Worm (Caenorhabditis elegans) whole organism, young adult: ENCODE measurements around the gene R07B1.9.

Experiments
- C17E4.6 ChIP-seq: fragments of 200-800 bp; sonication (Bioruptor generic); IDR thresholded peaks from 2 replicates; pipeline ENCODE4 v1.3.6; 2022; ENCODE audit warnings: missing genetic modification reagents, missing genetic modification characterization, missing compliant biosample characterization
- D2030.7 ChIP-seq: fragments of 200-800 bp; sonication (Bioruptor generic); IDR thresholded peaks from 2 replicates; pipeline ENCODE4 v1.3.6; 2022; ENCODE audit warnings: missing genetic modification reagents, missing genetic modification characterization, missing compliant biosample characterization
- F55B11.4 ChIP-seq: sonication (generic microtip); optimal IDR thresholded peaks from 2 replicates; lab custom pipeline; 2016; ENCODE audit warnings: missing compliant biosample characterization, missing genetic modification characterization, borderline replicate concordance; ENCODE audit not compliant: insufficient read depth
- K12H6.12 ChIP-seq: fragments of 200-800 bp; sonication (Bioruptor generic); optimal IDR thresholded peaks from 2 replicates; lab custom pipeline; 2018; ENCODE audit warnings: mild to moderate bottlenecking, missing genetic modification characterization, missing compliant biosample characterization
- T07F8.4 ChIP-seq: sonication (generic microtip); optimal IDR thresholded peaks from 2 replicates; lab custom pipeline; 2016; ENCODE audit warnings: mild to moderate bottlenecking, missing genetic modification characterization, moderate library complexity, missing compliant biosample characterization
- Y67H2A.10 ChIP-seq: fragments of 200-800 bp; sonication (Bioruptor generic); conservative IDR thresholded peaks from 2 replicates; pipeline ENCODE4 v1.3.6; 2022; ENCODE audit warnings: missing genetic modification reagents, missing genetic modification characterization, missing compliant biosample characterization
- Y95B8A.8 ChIP-seq: fragments of 200-800 bp; sonication (Bioruptor generic); IDR thresholded peaks from 2 replicates; pipeline ENCODE4 v1.3.6; 2022; ENCODE audit warnings: missing genetic modification reagents, missing genetic modification characterization, missing compliant biosample characterization
- ZK185.1 ChIP-seq: sonication (generic microtip); optimal IDR thresholded peaks from 2 replicates; lab custom pipeline; 2016; ENCODE audit warnings: mild to moderate bottlenecking, missing genetic modification characterization, missing compliant biosample characterization; ENCODE audit not compliant: poor library complexity, severe bottlenecking
- ama-1 ChIP-seq, 3 experiments: fragments of 150-350 bp in 1 of 3; sonication (generic microtip) in 2 of 3; optimal IDR thresholded peaks; 2 replicates each; lab custom pipeline; 2014 to 2018; ENCODE audit warnings: missing biosample characterization in 2 of 3, missing genetic modification characterization in 2 of 3, missing genetic modification reagents in 2 of 3
- athp-1 ChIP-seq: sonication (generic microtip); optimal IDR thresholded peaks from 2 replicates; lab custom pipeline; 2017; ENCODE audit warnings: mild to moderate bottlenecking, missing genetic modification characterization, missing compliant biosample characterization
- attf-5 ChIP-seq: fragments of 200-800 bp; sonication (Bioruptor generic); optimal IDR thresholded peaks from 2 replicates; lab custom pipeline; 2018; ENCODE audit warnings: mild to moderate bottlenecking, missing genetic modification characterization, missing compliant biosample characterization
- attf-6 ChIP-seq: fragments of 200-800 bp; sonication (Bioruptor generic); IDR thresholded peaks from 2 replicates; pipeline ENCODE4 v1.3.6; 2022; ENCODE audit warnings: missing genetic modification reagents, missing genetic modification characterization, missing compliant biosample characterization
- dox-1 ChIP-seq: fragments of 200-800 bp; sonication (Bioruptor generic); IDR thresholded peaks from 2 replicates; pipeline ENCODE4 v1.3.6; 2022; ENCODE audit warnings: missing genetic modification reagents, missing genetic modification characterization, missing compliant biosample characterization
- dpl-1 ChIP-seq: fragments of 150-350 bp; optimal IDR thresholded peaks from 2 replicates; lab custom pipeline; 2014; ENCODE audit warnings: missing biosample characterization, missing genetic modification reagents, missing genetic modification characterization
- efl-1 ChIP-seq: fragments of 150-350 bp; optimal IDR thresholded peaks from 2 replicates; lab custom pipeline; 2014; ENCODE audit warnings: missing biosample characterization, missing genetic modification reagents, missing genetic modification characterization
- egl-18 ChIP-seq: fragments of 200-800 bp; sonication (Bioruptor generic); IDR thresholded peaks from 2 replicates; pipeline ENCODE4 v1.3.6; 2022; ENCODE audit warnings: missing genetic modification reagents, missing genetic modification characterization, missing compliant biosample characterization
- egrh-3 ChIP-seq: fragments of 200-800 bp; sonication (Bioruptor generic); IDR thresholded peaks from 2 replicates; pipeline ENCODE4 v1.3.6; 2022; ENCODE audit warnings: missing genetic modification reagents, missing genetic modification characterization, missing compliant biosample characterization
- ekl-4 ChIP-seq: fragments of 200-800 bp; sonication (Bioruptor generic); IDR thresholded peaks from 2 replicates; pipeline ENCODE4 v1.3.6; 2022; ENCODE audit warnings: missing genetic modification reagents, missing genetic modification characterization, missing compliant biosample characterization
- ets-4 ChIP-seq: fragments of 200-800 bp; sonication (Bioruptor generic); optimal IDR thresholded peaks from 2 replicates; lab custom pipeline; 2018; ENCODE audit warnings: mild to moderate bottlenecking, missing genetic modification characterization, missing compliant biosample characterization
- hlh-26 ChIP-seq: fragments of 200-800 bp; sonication (Bioruptor generic); conservative IDR thresholded peaks from 2 replicates; pipeline ENCODE4 v1.3.6; 2022; ENCODE audit warnings: missing genetic modification reagents, missing genetic modification characterization, missing compliant biosample characterization
- hmg-20 ChIP-seq: fragments of 200-800 bp; sonication (Bioruptor generic); IDR thresholded peaks from 2 replicates; pipeline ENCODE4 v1.3.6; 2022; ENCODE audit warnings: missing genetic modification reagents, missing genetic modification characterization, missing compliant biosample characterization
- let-526 ChIP-seq: fragments of 200-800 bp; sonication (Bioruptor generic); IDR thresholded peaks from 2 replicates; pipeline ENCODE4 v1.3.6; 2022; ENCODE audit warnings: missing genetic modification reagents, missing genetic modification characterization, missing compliant biosample characterization
- lin-54 ChIP-seq: fragments of 200-800 bp; sonication (Bioruptor generic); optimal IDR thresholded peaks from 2 replicates; lab custom pipeline; 2018; ENCODE audit warnings: mild to moderate bottlenecking, missing genetic modification characterization, missing compliant biosample characterization
- lsl-1 ChIP-seq: fragments of 200-800 bp; sonication (Bioruptor generic); optimal IDR thresholded peaks from 2 replicates; lab custom pipeline; 2018; ENCODE audit warnings: mild to moderate bottlenecking, missing genetic modification characterization, moderate library complexity, missing compliant biosample characterization
- mcd-1 ChIP-seq: fragments of 200-800 bp; sonication (Bioruptor generic); IDR thresholded peaks from 2 replicates; pipeline ENCODE4 v1.3.6; 2022; ENCODE audit warnings: missing genetic modification reagents, missing genetic modification characterization, missing compliant biosample characterization
- nfya-2 ChIP-seq: fragments of 200-800 bp; sonication (Bioruptor generic); IDR thresholded peaks from 2 replicates; pipeline ENCODE4 v1.3.6; 2022; ENCODE audit warnings: missing genetic modification reagents, missing genetic modification characterization, missing compliant biosample characterization
- nhr-120 ChIP-seq: fragments of 200-800 bp; sonication (Bioruptor generic); IDR thresholded peaks from 2 replicates; pipeline ENCODE4 v1.3.6; 2022; ENCODE audit warnings: missing genetic modification characterization, missing compliant biosample characterization
- nhr-179 ChIP-seq: sonication (generic microtip); optimal IDR thresholded peaks from 2 replicates; lab custom pipeline; 2016; ENCODE audit warnings: mild to moderate bottlenecking, missing genetic modification characterization, missing compliant biosample characterization
- nhr-80 ChIP-seq: sonication (generic microtip); optimal IDR thresholded peaks from 2 replicates; lab custom pipeline; 2016; ENCODE audit warnings: missing genetic modification characterization, missing compliant biosample characterization
- pbrm-1 ChIP-seq: fragments of 200-800 bp; sonication (Bioruptor generic); IDR thresholded peaks from 2 replicates; pipeline ENCODE4 v1.3.6; 2022; ENCODE audit warnings: missing genetic modification reagents, missing genetic modification characterization, missing compliant biosample characterization
- rcor-1 ChIP-seq: fragments of 200-800 bp; sonication (Bioruptor generic); IDR thresholded peaks from 2 replicates; pipeline ENCODE4 v1.3.6; 2022; ENCODE audit warnings: missing genetic modification reagents, missing genetic modification characterization, missing compliant biosample characterization
- tbp1 ChIP-seq: fragments of 200-800 bp; sonication (Bioruptor generic); optimal IDR thresholded peaks from 2 replicates; lab custom pipeline; 2018; ENCODE audit warnings: mild to moderate bottlenecking, missing genetic modification characterization, missing compliant biosample characterization
- tlf-1 ChIP-seq: fragments of 200-800 bp; sonication (Bioruptor generic); optimal IDR thresholded peaks from 2 replicates; lab custom pipeline; 2018; ENCODE audit warnings: mild to moderate bottlenecking, missing genetic modification characterization, missing compliant biosample characterization
- xnd-1 ChIP-seq: sonication (generic microtip); optimal IDR thresholded peaks from 2 replicates; lab custom pipeline; 2016; ENCODE audit warnings: missing genotype, missing genetic modification reagents, missing genetic modification characterization, missing compliant biosample characterization
- ztf-18 ChIP-seq: sonication (generic microtip); optimal IDR thresholded peaks from 2 replicates; lab custom pipeline; 2016; ENCODE audit warnings: missing genotype, mild to moderate bottlenecking, missing genetic modification characterization, missing compliant biosample characterization
- ztf-28 ChIP-seq: fragments of 200-800 bp; sonication (Bioruptor generic); IDR thresholded peaks from 2 replicates; pipeline ENCODE4 v1.3.6; 2022; ENCODE audit warnings: missing genetic modification reagents, missing genetic modification characterization, missing compliant biosample characterization
- ztf-3 ChIP-seq: fragments of 200-800 bp; sonication (Bioruptor generic); optimal IDR thresholded peaks from 2 replicates; lab custom pipeline; 2018; ENCODE audit warnings: mild to moderate bottlenecking, missing genetic modification characterization, missing compliant biosample characterization

Gene R07B1.9

ce11 chrX:9837989-9838541 is 39.2 kb upstream of the R07B1.9 start, which contains the start of gene ipla-2 (continued):
- no peak for TF ChIP-seq egrh-3 (GFP tag; lab: Robert Waterston, UW)
- no peak for TF ChIP-seq nhr-179 (tag; lab: Kevin White, UChicago)
- TF ChIP-seq pbrm-1 (GFP tag; lab: Robert Waterston, UW): no peak
- no peak for TF ChIP-seq ZK185.1
- TF ChIP-seq athp-1 (tag; lab: Kevin White, UChicago): no peak
- TF ChIP-seq ztf-3 (GFP tag; lab: Kevin White, UChicago): no peak
- TF ChIP-seq ekl-4 (GFP tag; lab: Robert Waterston, UW): no peak
- peak; percentile 48 for TF ChIP-seq K12H6.12 (tag; lab: Kevin White, UChicago)
- TF ChIP-seq rcor-1: no peak
- no peak for TF ChIP-seq F55B11.4 (tag; lab: Kevin White, UChicago)
- TF ChIP-seq let-526: no peak
- TF ChIP-seq ztf-28 (GFP tag; lab: Robert Waterston, UW): no peak
- no peak for TF ChIP-seq Y95B8A.8 (GFP tag; lab: Robert Waterston, UW)
- TF ChIP-seq ztf-18 (tag; lab: Kevin White, UChicago): no peak
- TF ChIP-seq tlf-1: no peak
- 0 out of 2 replicates have a peak, but pooled peaks have one; percentile 14 for TF ChIP-seq dox-1 (GFP tag; lab: Robert Waterston, UW)
- TF ChIP-seq ets-4 (GFP tag; lab: Kevin White, UChicago): no peak

- no peak for TF ChIP-seq egl-18 (GFP tag; lab: Robert Waterston, UW)
- no peak for TF ChIP-seq tlf-1
- no peak for TF ChIP-seq hlh-26 (GFP tag; lab: Robert Waterston, UW)
- TF ChIP-seq let-526: no peak
- no peak for TF ChIP-seq lin-54
- TF ChIP-seq C17E4.6 (GFP tag; lab: Robert Waterston, UW): no peak
- no peak for TF ChIP-seq xnd-1 (tag; lab: Kevin White, UChicago)
- no peak for TF ChIP-seq mcd-1 (GFP tag; lab: Robert Waterston, UW)
- TF ChIP-seq tbp1: no peak
- no peak for TF ChIP-seq D2030.7 (GFP tag; lab: Robert Waterston, UW)
- no peak for TF ChIP-seq efl-1 (GFP tag; lab: Kevin White, UChicago)
- no peak for TF ChIP-seq ama-1 (optimal IDR thresholded peaks at IDR 0.05; lab: Kevin White, UChicago)
- no peak for TF ChIP-seq ama-1 (GFP tag; optimal IDR thresholded peaks at IDR 0.05; lab: Kevin White, UChicago)
- no peak for TF ChIP-seq hmg-20 (GFP tag; lab: Robert Waterston, UW)
- TF ChIP-seq dpl-1 (GFP tag; lab: Kevin White, UChicago): no peak
- TF ChIP-seq attf-6 (GFP tag; lab: Robert Waterston, UW): no peak
- TF ChIP-seq lsl-1 (GFP tag; lab: Kevin White, UChicago): no peak
- TF ChIP-seq ekl-4 (GFP tag; lab: Robert Waterston, UW): no peak
- TF ChIP-seq attf-5: no peak
- TF ChIP-seq, all 124 proteins: peak for 0
These were observed 36.4 kb upstream of the R07B1.9 start for ce11 chrX:9840864-9841263.

ce11 chrX:9842102-9842501 is 35.1 kb upstream of the R07B1.9 start:
- no peak for TF ChIP-seq T07F8.4 (tag; lab: Kevin White, UChicago)
- TF ChIP-seq Y67H2A.10 (GFP tag; lab: Robert Waterston, UW): no peak
- no peak for TF ChIP-seq nhr-80 (tag; lab: Kevin White, UChicago)
- TF ChIP-seq nfya-2 (GFP tag; lab: Robert Waterston, UW): no peak
- no peak for TF ChIP-seq attf-5
- no peak for TF ChIP-seq ZK185.1
- no peak for TF ChIP-seq nhr-120 (GFP tag; lab: Robert Waterston, UW)
